Fruit fly (Drosophila melanogaster): ENCODE results near the gene CG34155.

CG34155 gene

dm6 chr3R:30601440-30602256, 41.6 kb upstream of the CG34155 start, which contains the start of the genes CG2246 and CG31021 (continued):
- no peak for TF ChIP-seq tll (GFP tag; optimal IDR thresholded peaks at IDR 0.05)
- TF ChIP-seq abd-A (tag; optimal IDR thresholded peaks at IDR 0.05): no peak
- no peak for TF ChIP-seq CG5953 (GFP tag; IDR thresholded peaks at IDR 0.05)
- no peak for TF ChIP-seq rib (GFP tag; IDR thresholded peaks at IDR 0.05)
- peak; percentile 56 for TF ChIP-seq Sry-β (GFP tag; optimal IDR thresholded peaks at IDR 0.05)
- TF ChIP-seq inv (GFP tag; IDR thresholded peaks at IDR 0.05; ENCODE audit: partially characterized antibody): peak; percentile 84
- no peak for TF ChIP-seq CG14050 (GFP tag; IDR thresholded peaks at IDR 0.05)
- TF ChIP-seq Oli (tag; optimal IDR thresholded peaks at IDR 0.05): no peak
- TF ChIP-seq wek (GFP tag; optimal IDR thresholded peaks at IDR 0.05): no peak
- TF ChIP-seq CG11560 (tag; IDR thresholded peaks at IDR 0.05): peak; percentile 80; the same call in 1 of the 3 replicates
- TF ChIP-seq CG9932 (GFP tag; IDR thresholded peaks at IDR 0.05): peak; percentile 86
- TF ChIP-seq zfh1 (GFP tag; IDR thresholded peaks at IDR 0.05): peak; percentile 37; the same call in 2 of the 3 replicates
- peak; percentile 16 for TF ChIP-seq unpg (GFP tag; optimal IDR thresholded peaks at IDR 0.05)
- TF ChIP-seq Gsc (GFP tag; IDR thresholded peaks at IDR 0.05): no peak
- no peak for TF ChIP-seq en (GFP tag; optimal IDR thresholded peaks at IDR 0.05)

- TF ChIP-seq Sry-δ (GFP tag; optimal IDR thresholded peaks at IDR 0.05) (peak; percentile 43), ash1 (GFP tag; optimal IDR thresholded peaks at IDR 0.05) (peak; percentile 73), az2 (GFP tag; optimal IDR thresholded peaks at IDR 0.05) (peak; percentile 90), CG8281 (tag; optimal IDR thresholded peaks at IDR 0.05) (peak; percentile 63), TFAM (GFP tag; optimal IDR thresholded peaks at IDR 0.05) (peak; percentile 63), pfk (GFP tag; optimal IDR thresholded peaks at IDR 0.05) (no peak), chm (GFP tag; IDR thresholded peaks at IDR 0.05) (peak; percentile 97), Side (GFP tag; optimal IDR thresholded peaks at IDR 0.05) (peak; percentile 89), hbn (GFP tag; IDR thresholded peaks at IDR 0.05; ENCODE audit: partially characterized antibody) (no peak), CG12219 (GFP tag; optimal IDR thresholded peaks at IDR 0.05) (peak; percentile 90), Ptx1 (GFP tag; IDR thresholded peaks at IDR 0.05) (peak; percentile 91), CG9876 (GFP tag; optimal IDR thresholded peaks at IDR 0.05) (peak; percentile 69), Doc2 (GFP tag; IDR thresholded peaks at IDR 0.05) (0 out of 2 replicates have a peak, but pooled peaks have one; percentile 43), Kr (GFP tag; optimal IDR thresholded peaks at IDR 0.05) (no peak), NC2α (GFP tag; optimal IDR thresholded peaks at IDR 0.05) (peak; percentile 62), Blimp-1 (GFP tag; optimal IDR thresholded peaks at IDR 0.05) (peak; percentile 89), CG7963 (GFP tag; IDR thresholded peaks at IDR 0.05; ENCODE audit: partially characterized antibody) (no peak), Fer3 (tag; optimal IDR thresholded peaks at IDR 0.05) (peak; percentile 89), maf-S (GFP tag; optimal IDR thresholded peaks at IDR 0.05) (peak; percentile 84), stwl (tag; optimal IDR thresholded peaks at IDR 0.05) (peak; percentile 25), lmd (GFP tag; IDR thresholded peaks at IDR 0.05) (peak; percentile 89), CG2712 (tag; optimal IDR thresholded peaks at IDR 0.05) (peak; percentile 93), seq (GFP tag; IDR thresholded peaks at IDR 0.05) (peak; percentile 93), PHDP (tag; optimal IDR thresholded peaks at IDR 0.05) (peak; percentile 92), D19B (GFP tag; optimal IDR thresholded peaks at IDR 0.05) (peak; percentile 72), CG12299 (tag; optimal IDR thresholded peaks at IDR 0.05) (peak; percentile 88), ac (GFP tag; optimal IDR thresholded peaks at IDR 0.05) (peak; percentile 61), Dref (GFP tag; IDR thresholded peaks at IDR 0.05) (no peak), danr (GFP tag; IDR thresholded peaks at IDR 0.05) (peak; percentile 80), twi (tag; optimal IDR thresholded peaks at IDR 0.05) (peak; percentile 70), NC2β (GFP tag; optimal IDR thresholded peaks at IDR 0.05) (peak; percentile 91)
These were observed 40.4 kb upstream of the CG34155 start for dm6 chr3R:30600154-30601009.

Measured in whole organism, embryonic.